Worm (Caenorhabditis elegans): ENCODE results near the gene fard-1.

The fard-1 gene

ce11 chrX:2921737-2922136 lies 11.4 kb upstream of the fard-1 start:
- no peak for TF ChIP-seq ztf-23 (GFP tag; IDR thresholded peaks at IDR 0.05)
- no peak for TF ChIP-seq cog-1 (tag; optimal IDR thresholded peaks at IDR 0.05)
- TF ChIP-seq klf-2 (GFP tag; conservative IDR thresholded peaks at IDR 0.05), result no peak
- TF ChIP-seq med-1 (GFP tag; optimal IDR thresholded peaks at IDR 0.05; ENCODE audit: insufficient read depth), result no peak
- TF ChIP-seq ztf-29 (GFP tag; IDR thresholded peaks at IDR 0.05), result no peak
- TF ChIP-seq T22C8.4 (GFP tag; IDR thresholded peaks at IDR 0.05), result no peak
- no peak for TF ChIP-seq ref-1 (GFP tag; conservative IDR thresholded peaks at IDR 0.05)

DNA sequence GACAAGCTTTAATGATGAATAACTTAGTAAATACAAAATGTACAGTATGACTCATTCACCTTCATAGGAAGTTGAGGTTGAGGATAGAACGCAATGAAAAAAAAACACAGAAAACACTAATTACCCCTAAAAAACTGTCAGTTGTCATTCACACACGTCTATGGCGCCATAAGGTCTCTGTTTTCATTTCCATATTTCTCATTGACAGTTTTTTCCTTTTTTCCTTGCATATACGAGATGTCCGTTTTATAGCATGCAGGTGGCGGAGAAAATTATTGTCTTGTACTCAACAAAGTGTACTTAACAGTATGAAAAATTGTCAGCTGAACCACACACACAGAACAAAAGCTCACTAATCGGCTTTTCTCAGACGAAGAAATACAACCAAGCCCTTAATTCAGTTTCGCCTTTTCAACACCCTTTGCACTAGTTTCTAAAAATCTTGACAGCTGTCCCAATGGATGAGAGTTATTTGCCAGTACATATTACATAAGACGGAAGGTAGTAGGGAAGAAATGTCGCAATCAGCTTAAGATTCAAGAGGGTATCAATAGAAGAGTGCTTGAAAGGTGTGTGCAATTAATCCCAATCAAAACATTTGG lies 10.5 kb upstream of the fard-1 start:
- no peak for TF ChIP-seq cog-1 (tag; optimal IDR thresholded peaks at IDR 0.05)
- no peak for TF ChIP-seq ztf-23 (GFP tag; IDR thresholded peaks at IDR 0.05)
- TF ChIP-seq ref-1 (GFP tag; conservative IDR thresholded peaks at IDR 0.05), result no peak
- no peak for TF ChIP-seq ztf-29 (GFP tag; IDR thresholded peaks at IDR 0.05)
- no peak for TF ChIP-seq med-1 (GFP tag; optimal IDR thresholded peaks at IDR 0.05; ENCODE audit: insufficient read depth)
- TF ChIP-seq tab-1 (GFP tag; IDR thresholded peaks at IDR 0.05), result no peak

DNA sequence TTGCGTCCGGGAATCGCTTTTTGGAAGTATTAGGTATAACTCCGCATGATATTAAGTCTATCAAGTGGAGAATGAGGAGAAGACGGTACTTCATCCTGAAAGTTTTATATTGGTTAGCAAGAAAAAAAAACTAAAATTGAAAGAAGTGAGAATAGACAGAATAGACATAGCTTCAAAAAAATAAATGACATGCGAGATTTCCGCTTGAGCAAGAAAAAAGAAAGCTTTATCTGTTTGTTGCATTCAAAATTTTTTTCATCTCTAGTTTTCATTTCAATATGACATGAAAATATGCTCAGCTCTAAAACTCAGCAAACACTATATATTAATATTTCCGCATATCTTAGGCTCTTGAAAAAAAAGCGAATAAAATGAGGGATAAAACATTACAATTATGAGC lies 9.3 kb upstream of the fard-1 start, which contains the start of gene hst-3.2:
Gene hst-3.2 (minus strand): TSS at position 101 of the 400 bp plus-strand sequence.
- TF ChIP-seq ztf-29 (GFP tag; IDR thresholded peaks at IDR 0.05), result no peak
- no peak for TF ChIP-seq klf-2 (GFP tag; conservative IDR thresholded peaks at IDR 0.05)
- no peak for TF ChIP-seq cog-1 (tag; optimal IDR thresholded peaks at IDR 0.05)
- no peak for TF ChIP-seq flt-1 (GFP tag; IDR thresholded peaks at IDR 0.05)
- TF ChIP-seq ref-1 (GFP tag; conservative IDR thresholded peaks at IDR 0.05), result no peak
- no peak for TF ChIP-seq ztf-23 (GFP tag; IDR thresholded peaks at IDR 0.05)
- TF ChIP-seq T22C8.4 (GFP tag; IDR thresholded peaks at IDR 0.05), result no peak
- TF ChIP-seq tab-1 (GFP tag; IDR thresholded peaks at IDR 0.05), result no peak
- TF ChIP-seq med-1 (GFP tag; optimal IDR thresholded peaks at IDR 0.05; ENCODE audit: insufficient read depth), result no peak

DNA sequence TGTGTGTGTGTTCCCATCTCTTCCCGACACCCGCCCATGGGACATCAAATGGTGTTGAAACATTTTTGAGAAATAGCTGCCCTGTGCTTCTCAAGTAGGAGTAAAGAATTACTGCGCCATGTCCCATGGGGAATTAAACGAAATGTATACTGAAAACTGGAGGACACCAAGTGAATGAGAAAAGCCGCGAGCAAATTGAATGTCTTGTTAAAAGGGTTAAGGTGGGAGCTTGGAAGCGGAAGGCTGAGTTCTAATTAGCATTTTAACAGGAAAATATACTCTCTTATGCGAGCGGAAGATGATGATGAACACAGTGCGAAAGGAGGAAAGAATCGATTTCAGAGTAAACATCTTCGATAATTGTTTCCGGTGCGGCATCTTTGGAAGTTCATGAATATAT lies 8.7 kb upstream of the fard-1 start:
- TF ChIP-seq ref-1 (GFP tag; conservative IDR thresholded peaks at IDR 0.05) (no peak), flt-1 (GFP tag; IDR thresholded peaks at IDR 0.05) (no peak), ztf-29 (GFP tag; IDR thresholded peaks at IDR 0.05) (no peak), tab-1 (GFP tag; IDR thresholded peaks at IDR 0.05) (no peak), ztf-23 (GFP tag; IDR thresholded peaks at IDR 0.05) (no peak), T22C8.4 (GFP tag; IDR thresholded peaks at IDR 0.05) (no peak), med-1 (GFP tag; optimal IDR thresholded peaks at IDR 0.05; ENCODE audit: insufficient read depth) (no peak), cog-1 (tag; optimal IDR thresholded peaks at IDR 0.05) (no peak), klf-2 (GFP tag; conservative IDR thresholded peaks at IDR 0.05) (no peak)

- TF ChIP-seq klf-2 (GFP tag; conservative IDR thresholded peaks at IDR 0.05) (no peak), cog-1 (tag; optimal IDR thresholded peaks at IDR 0.05) (no peak)
Observed at ce11 chrX:2925950-2926349, 7.2 kb upstream of the fard-1 start.

- no peak for TF ChIP-seq klf-2 (GFP tag; conservative IDR thresholded peaks at IDR 0.05)
- TF ChIP-seq T22C8.4 (GFP tag; IDR thresholded peaks at IDR 0.05), result no peak
- TF ChIP-seq cog-1 (tag; optimal IDR thresholded peaks at IDR 0.05), result no peak
- no peak for TF ChIP-seq ref-1 (GFP tag; conservative IDR thresholded peaks at IDR 0.05)
- TF ChIP-seq flt-1 (GFP tag; IDR thresholded peaks at IDR 0.05), result no peak
- no peak for TF ChIP-seq ztf-29 (GFP tag; IDR thresholded peaks at IDR 0.05)
- TF ChIP-seq med-1 (GFP tag; optimal IDR thresholded peaks at IDR 0.05; ENCODE audit: insufficient read depth), result no peak
- no peak for TF ChIP-seq ztf-23 (GFP tag; IDR thresholded peaks at IDR 0.05)
- no peak for TF ChIP-seq tab-1 (GFP tag; IDR thresholded peaks at IDR 0.05)
Observed at ce11 chrX:2927576-2927975, 5.6 kb upstream of the fard-1 start.

DNA sequence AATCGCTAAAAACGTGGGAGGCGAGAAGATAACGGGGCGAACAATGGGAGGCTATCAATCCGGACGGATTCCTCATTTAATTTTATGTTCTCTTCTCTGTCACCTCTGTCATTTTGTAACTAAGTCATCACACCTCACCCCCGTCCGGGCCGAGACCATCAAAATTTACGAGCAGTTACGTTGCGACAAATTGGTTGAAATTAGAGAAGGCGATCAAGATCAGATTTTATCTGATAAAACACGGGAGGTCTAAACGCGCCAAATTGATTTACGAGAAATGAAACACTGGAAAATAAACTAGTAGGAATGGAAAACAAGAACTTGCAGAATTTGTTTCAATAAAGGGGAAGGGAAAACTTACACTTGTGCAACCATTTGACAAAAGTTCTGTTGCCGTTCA lies 5.1 kb upstream of the fard-1 start:
- TF ChIP-seq med-1 (GFP tag; optimal IDR thresholded peaks at IDR 0.05; ENCODE audit: insufficient read depth), result no peak
- TF ChIP-seq ztf-23 (GFP tag; IDR thresholded peaks at IDR 0.05), result 0 out of 2 replicates have a peak, but pooled peaks have one; percentile 30

ce11 chrX:2931852-2932251 lies 1.3 kb upstream of the fard-1 start:
- TF ChIP-seq ztf-23 (GFP tag; IDR thresholded peaks at IDR 0.05) (no peak), ref-1 (GFP tag; conservative IDR thresholded peaks at IDR 0.05) (no peak), med-1 (GFP tag; optimal IDR thresholded peaks at IDR 0.05; ENCODE audit: insufficient read depth) (no peak), klf-2 (GFP tag; conservative IDR thresholded peaks at IDR 0.05) (no peak), tab-1 (GFP tag; IDR thresholded peaks at IDR 0.05) (no peak), ztf-29 (GFP tag; IDR thresholded peaks at IDR 0.05) (no peak), flt-1 (GFP tag; IDR thresholded peaks at IDR 0.05) (no peak), cog-1 (tag; optimal IDR thresholded peaks at IDR 0.05) (no peak), T22C8.4 (GFP tag; IDR thresholded peaks at IDR 0.05) (no peak)

ce11 chrX:2939085-2939484 lies 5.9 kb downstream of the fard-1 start:
- no peak for TF ChIP-seq med-1 (GFP tag; optimal IDR thresholded peaks at IDR 0.05; ENCODE audit: insufficient read depth)
- no peak for TF ChIP-seq ztf-23 (GFP tag; IDR thresholded peaks at IDR 0.05)
- no peak for TF ChIP-seq klf-2 (GFP tag; conservative IDR thresholded peaks at IDR 0.05)
- TF ChIP-seq tab-1 (GFP tag; IDR thresholded peaks at IDR 0.05), result no peak
- no peak for TF ChIP-seq cog-1 (tag; optimal IDR thresholded peaks at IDR 0.05)
- no peak for TF ChIP-seq ztf-29 (GFP tag; IDR thresholded peaks at IDR 0.05)
- TF ChIP-seq ref-1 (GFP tag; conservative IDR thresholded peaks at IDR 0.05), result no peak
- TF ChIP-seq flt-1 (GFP tag; IDR thresholded peaks at IDR 0.05), result no peak
- TF ChIP-seq T22C8.4 (GFP tag; IDR thresholded peaks at IDR 0.05), result no peak

- TF ChIP-seq flt-1 (GFP tag; IDR thresholded peaks at IDR 0.05), result no peak
- TF ChIP-seq ztf-23 (GFP tag; IDR thresholded peaks at IDR 0.05), result no peak
- no peak for TF ChIP-seq klf-2 (GFP tag; conservative IDR thresholded peaks at IDR 0.05)
- no peak for TF ChIP-seq T22C8.4 (GFP tag; IDR thresholded peaks at IDR 0.05)
- no peak for TF ChIP-seq ztf-29 (GFP tag; IDR thresholded peaks at IDR 0.05)
- no peak for TF ChIP-seq cog-1 (tag; optimal IDR thresholded peaks at IDR 0.05)
Observed at ce11 chrX:2939526-2939925, 6.4 kb downstream of the fard-1 start.

Measured in whole organism, midembryonic.